Worm (Caenorhabditis elegans) whole organism, late embryonic: ENCODE measurements around the gene C40C9.3.

ENCODE experiments used
- che-1 ChIP-seq: sonication (generic microtip); optimal IDR thresholded peaks from 2 replicates; lab custom pipeline; 2016; ENCODE audit warnings: mild to moderate bottlenecking, missing genetic modification characterization, missing compliant biosample characterization
- ets-4 ChIP-seq: sonication (generic microtip); optimal IDR thresholded peaks from 2 replicates; lab custom pipeline; 2016; ENCODE audit warnings: missing genetic modification characterization, missing compliant biosample characterization
- nhr-11 ChIP-seq: fragments of 150-350 bp; optimal IDR thresholded peaks from 2 replicates; lab custom pipeline; 2014; ENCODE audit warnings: missing biosample characterization, missing genetic modification characterization
- tbx-2 ChIP-seq: sonication (generic microtip); optimal IDR thresholded peaks from 2 replicates; lab custom pipeline; 2016; ENCODE audit warnings: missing genetic modification characterization, missing compliant biosample characterization

ce11 chrX:13637526-13637925 is 9.9 kb upstream of the C40C9.3 start:
- no peak for TF ChIP-seq che-1
- TF ChIP-seq nhr-11 (tag; lab: Kevin White, UChicago): no peak
- no peak for TF ChIP-seq tbx-2 (tag; lab: Kevin White, UChicago)
- TF ChIP-seq ets-4 (tag; lab: Kevin White, UChicago): no peak
